Worm (Caenorhabditis elegans) whole organism, L4/young adult: ENCODE measurements around the gene sdhd-1.

Experiments
- W03F9.2 ChIP-seq: fragments of 150-350 bp; optimal IDR thresholded peaks from 2 replicates; lab custom pipeline; 2014; ENCODE audit warnings: missing biosample characterization, missing genetic modification characterization
- dao-5 ChIP-seq: sonication (generic microtip); optimal IDR thresholded peaks from 2 replicates; lab custom pipeline; 2016; ENCODE audit warnings: missing genotype, missing genetic modification characterization, moderate library complexity, missing compliant biosample characterization
- him-1 ChIP-seq: sonication (generic microtip); optimal IDR thresholded peaks from 2 replicates; lab custom pipeline; 2016; ENCODE audit warnings: missing genotype, missing genetic modification reagents, missing genetic modification characterization, missing compliant biosample characterization

The sdhd-1 gene

DNA sequence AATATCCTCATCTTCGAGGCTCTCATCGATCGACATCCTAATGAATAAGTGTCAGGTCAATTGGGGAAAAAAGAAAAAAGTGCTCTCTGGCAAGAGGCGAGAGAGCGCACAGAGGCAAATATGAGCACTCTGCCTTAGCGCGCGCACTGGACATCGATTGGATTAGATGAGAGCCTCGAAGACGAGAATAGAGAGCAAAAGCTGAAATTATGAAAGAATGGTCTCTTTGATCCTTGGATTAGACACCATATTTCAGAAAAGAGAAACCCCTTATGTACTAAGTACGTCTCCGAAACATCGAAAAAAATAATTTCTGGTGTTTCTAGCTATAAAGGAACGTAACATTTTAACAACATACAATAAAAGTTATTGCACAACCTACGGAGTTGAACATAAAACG lies 5.5 kb upstream of the sdhd-1 start, which contains the start of gene F45E10.2:
Gene F45E10.2 (minus strand): TSS at position 101 of the 400 bp plus-strand sequence.
- TF ChIP-seq dao-5 (tag; lab: Kevin White, UChicago), result no peak
- no peak for TF ChIP-seq W03F9.2 (tag; lab: Kevin White, UChicago)
- TF ChIP-seq him-1, result no peak

DNA sequence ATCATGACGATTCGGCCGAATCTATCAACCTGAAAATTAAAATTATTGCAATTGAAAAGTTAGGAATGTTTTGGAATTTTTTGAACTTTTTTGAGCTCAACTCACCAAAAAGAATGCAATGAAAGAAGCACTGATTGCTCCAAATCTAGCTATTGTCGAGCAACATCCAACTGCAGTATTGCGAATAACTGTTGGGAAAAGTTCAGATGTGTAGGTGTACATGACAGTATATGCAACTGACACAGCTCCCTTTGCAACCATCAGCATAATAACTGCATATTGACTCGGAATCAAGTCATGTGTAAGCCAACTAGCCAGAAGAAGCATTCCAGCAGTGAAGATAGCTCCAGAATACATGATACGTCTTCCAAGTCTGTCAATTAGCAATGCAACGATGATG lies 2.8 kb upstream of the sdhd-1 start:
- no peak for TF ChIP-seq dao-5 (tag; lab: Kevin White, UChicago)
- no peak for TF ChIP-seq him-1
- TF ChIP-seq W03F9.2 (tag; lab: Kevin White, UChicago), result no peak

DNA sequence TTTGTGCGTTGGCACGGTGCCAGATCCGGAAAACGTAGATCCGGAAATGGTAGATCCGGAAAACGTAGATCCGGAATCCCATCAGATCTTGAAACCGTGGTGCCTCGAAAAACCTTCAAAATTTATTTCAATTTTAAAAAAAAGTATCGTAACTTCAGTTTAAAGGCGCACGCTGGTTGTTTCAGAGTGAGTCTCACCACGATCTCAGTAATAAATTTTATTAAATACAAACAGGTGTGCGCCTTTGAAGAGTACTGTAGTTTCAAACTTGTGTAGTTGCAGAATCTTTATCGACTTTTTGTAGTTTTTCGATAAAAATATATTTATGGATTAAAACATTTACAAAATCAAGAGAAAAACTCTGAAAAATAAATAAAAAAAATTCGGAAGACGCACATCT lies 965 bp upstream of the sdhd-1 start:
- TF ChIP-seq W03F9.2 (tag; lab: Kevin White, UChicago) (peak; percentile 55), him-1 (no peak), dao-5 (tag; lab: Kevin White, UChicago) (no peak)

DNA sequence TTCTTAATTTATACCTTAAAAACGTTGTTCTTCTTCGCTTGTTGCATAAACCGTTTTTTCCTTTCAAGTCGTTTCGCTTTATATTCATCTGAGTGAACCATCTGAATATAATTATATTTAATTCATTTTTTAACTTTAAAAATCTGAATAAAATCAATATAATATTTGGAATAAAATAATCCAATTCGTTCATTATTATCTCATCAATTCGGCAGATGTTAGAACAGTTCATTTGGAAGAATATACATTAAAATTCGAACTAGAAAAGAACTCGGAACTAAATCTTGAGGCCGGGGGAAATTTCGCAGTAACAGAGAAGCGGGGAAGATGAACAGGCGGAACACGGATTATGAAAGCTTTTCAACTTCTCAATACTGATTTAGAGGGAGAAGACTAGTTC lies 783 bp downstream of the sdhd-1 start, which contains the start of gene F33A8.4:
Gene F33A8.4 (minus strand): TSS at position 101 of the 400 bp plus-strand sequence.
- no peak for TF ChIP-seq dao-5 (tag; lab: Kevin White, UChicago)
- no peak for TF ChIP-seq W03F9.2 (tag; lab: Kevin White, UChicago)
- TF ChIP-seq him-1, result no peak

DNA sequence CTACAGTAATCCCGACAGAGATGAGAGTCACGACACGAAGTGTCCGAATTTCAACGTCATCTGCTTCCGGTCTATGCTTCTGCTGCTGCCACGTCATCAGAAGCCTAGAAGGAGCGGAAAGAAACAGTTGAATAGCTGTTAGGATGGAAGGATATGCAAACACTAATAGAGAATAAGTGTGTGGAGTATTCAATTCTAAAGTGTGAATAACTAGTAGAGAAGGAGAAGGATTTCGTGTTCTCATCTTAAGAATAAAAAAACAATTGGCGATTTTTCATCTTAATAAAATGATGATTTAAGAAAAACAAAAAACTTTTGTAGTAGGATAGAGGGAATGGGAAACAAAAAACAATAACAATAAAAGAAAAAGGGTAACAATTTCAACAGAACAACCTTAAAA lies 3.8 kb downstream of the sdhd-1 start, which contains the start of gene col-83:
Gene col-83 (minus strand): TSS at position 101 of the 400 bp plus-strand sequence.
- TF ChIP-seq dao-5 (tag; lab: Kevin White, UChicago) (no peak), him-1 (no peak), W03F9.2 (tag; lab: Kevin White, UChicago) (no peak)

DNA sequence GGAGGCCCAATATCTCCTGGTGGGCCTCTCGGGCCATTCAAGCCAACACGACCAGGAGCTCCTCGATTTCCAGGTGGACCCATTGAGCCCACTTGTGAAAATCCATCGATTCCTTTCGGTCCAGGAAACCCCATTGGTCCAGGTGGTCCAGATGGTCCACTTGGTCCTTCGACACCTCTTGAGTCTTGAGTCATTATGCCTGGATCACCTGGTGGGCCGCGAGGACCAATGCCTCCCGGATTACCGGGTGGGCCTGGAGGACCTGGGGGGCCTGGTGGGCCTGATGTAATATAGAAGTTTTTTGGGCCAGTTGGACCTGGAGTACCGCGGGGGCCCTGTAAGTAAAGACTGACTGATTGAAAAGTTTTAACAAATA lies 5.5 kb downstream of the sdhd-1 start:
- TF ChIP-seq him-1 (no peak), dao-5 (tag; lab: Kevin White, UChicago) (no peak), W03F9.2 (tag; lab: Kevin White, UChicago) (no peak)

DNA sequence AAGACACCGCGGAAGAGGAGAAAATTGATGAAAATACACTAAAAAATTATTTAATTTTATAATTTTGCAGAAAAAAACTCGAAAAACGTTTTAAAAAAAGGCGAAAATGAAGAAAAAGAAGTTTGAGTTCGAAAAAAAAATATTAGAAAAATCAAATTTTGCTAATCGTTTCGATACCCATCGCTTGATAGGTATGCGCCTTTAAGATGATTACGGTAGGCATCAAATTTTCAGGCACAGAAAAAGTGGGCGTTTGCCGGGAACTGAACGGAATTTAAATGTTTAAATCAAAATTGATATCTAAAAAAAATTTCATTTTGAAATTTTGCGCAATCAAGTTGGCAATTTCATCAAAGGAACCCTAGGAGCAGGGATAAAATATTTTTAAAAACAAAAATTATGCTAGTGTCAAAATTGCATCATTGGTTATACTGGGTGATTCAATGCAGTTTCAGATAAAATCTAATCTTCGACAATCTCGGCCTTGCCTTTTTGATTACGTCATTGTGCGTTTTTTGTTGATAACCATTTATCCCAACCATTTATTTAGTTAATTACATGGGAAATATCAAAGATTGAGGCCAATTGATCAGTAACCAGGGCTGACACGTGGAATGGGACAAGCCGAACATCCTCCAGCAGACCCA lies 6.0 kb downstream of the sdhd-1 start:
- TF ChIP-seq him-1, result no peak

DNA sequence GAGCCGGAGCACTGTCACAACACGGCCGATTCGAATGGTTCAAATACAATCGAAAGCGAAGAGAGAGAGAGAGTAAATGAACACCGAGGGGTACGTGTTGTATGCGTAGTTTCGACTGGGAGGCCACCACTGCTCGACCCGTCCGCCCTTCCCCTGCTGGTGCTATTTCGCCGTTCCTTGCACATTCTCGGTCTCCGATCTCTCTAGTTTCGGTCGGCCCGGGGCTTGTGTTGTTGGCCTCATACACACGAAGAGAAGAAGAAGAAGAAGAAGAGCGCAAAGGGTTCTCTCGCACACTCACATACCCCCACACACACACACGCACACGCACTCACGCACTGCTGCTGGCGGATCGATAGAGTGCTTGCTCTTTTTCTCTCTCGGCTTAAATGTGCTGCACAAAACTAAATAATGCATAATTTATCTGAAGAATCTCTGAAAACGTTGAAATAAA lies 6.8 kb downstream of the sdhd-1 start:
- TF ChIP-seq him-1 (peak; percentile 68), dao-5 (tag; lab: Kevin White, UChicago) (no peak)

DNA sequence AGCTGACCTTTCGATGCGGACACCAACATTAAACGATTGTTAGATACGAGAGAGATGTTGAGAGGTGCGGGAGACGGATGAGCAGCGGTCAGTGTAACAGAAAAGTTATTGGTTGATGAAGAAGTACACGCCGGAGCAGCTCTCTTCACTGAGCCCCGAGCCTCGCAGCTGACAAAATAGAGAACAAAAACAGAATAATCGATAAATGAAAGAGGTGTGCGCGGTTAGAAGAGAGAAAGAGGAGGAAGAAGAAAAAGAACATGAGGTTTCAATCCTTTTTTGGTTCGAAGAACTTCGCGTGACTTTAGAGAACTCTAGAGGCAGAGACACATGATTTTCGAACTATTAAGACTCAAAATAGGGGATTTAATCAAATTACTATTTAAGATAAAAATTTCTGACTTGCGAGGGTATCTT lies 7.9 kb downstream of the sdhd-1 start:
- TF ChIP-seq W03F9.2 (tag; lab: Kevin White, UChicago) (no peak), dao-5 (tag; lab: Kevin White, UChicago) (no peak), him-1 (peak; percentile 12)

DNA sequence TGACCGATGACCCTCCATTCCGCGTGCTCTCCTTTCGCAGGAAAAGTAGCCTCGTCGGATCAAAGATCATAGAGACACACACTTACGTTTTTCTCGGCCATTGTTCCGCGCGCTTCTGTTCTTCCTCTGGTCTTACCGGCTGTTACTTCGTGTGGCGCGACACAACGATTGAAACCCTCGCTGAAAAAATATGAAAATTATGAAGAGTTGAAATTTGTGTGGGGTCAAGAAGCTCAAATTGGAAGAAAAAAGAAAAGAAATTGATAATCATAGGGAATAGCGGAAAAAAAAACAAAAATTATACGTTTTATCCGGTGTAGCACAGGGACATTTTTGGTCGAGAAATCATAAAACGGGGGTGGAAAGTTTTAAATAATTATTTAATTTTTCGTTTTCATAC lies 8.7 kb downstream of the sdhd-1 start, which contains the start of gene cey-1:
Gene cey-1 (minus strand): TSS at position 180 of the 400 bp plus-strand sequence.
- TF ChIP-seq dao-5 (tag; lab: Kevin White, UChicago) (no peak), W03F9.2 (tag; lab: Kevin White, UChicago) (no peak), him-1 (no peak)

DNA sequence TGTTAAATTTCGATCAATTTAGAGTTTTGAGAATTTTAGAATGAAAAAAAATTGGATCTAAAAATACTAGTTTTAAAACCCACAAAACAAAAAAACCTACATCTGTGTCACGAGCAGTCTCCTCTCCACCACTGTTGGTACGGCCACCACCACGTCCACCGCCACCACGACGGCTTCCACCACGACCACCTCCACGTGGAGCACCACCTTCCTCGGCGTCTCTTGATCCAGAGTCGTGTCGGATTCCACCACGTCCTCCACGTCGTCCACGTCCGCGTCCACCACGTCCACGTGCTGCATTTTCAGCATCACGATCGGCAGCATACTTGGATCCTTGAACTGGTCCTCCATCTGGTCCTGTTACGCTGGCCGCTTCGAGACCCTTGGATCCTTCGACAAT lies 9.6 kb downstream of the sdhd-1 start:
- no peak for TF ChIP-seq W03F9.2 (tag; lab: Kevin White, UChicago)
- TF ChIP-seq dao-5 (tag; lab: Kevin White, UChicago), result no peak
- no peak for TF ChIP-seq him-1

DNA sequence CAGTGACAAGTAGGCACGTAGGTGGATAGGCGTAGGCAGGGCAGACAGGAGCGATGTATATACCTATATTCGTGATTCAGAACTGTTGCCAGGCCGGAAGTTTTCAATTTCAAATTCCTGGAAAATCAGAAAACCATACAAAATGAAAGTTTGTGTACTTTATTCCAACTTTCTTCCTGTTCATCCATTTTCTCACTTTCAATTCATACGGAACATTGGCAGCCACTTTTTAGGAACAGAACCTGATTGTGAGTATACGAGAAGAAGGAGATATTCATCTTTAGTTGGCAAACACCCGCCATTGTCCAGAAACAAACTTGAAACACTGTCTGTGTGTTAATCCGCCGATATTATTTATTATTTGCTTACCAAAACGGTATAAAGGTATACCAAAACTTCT lies 13.9 kb downstream of the sdhd-1 start, which contains the start of gene srlf-15:
Gene srlf-15 (plus strand): TSS at position 301 of the 400 bp plus-strand sequence.
- TF ChIP-seq W03F9.2 (tag; lab: Kevin White, UChicago) (no peak), him-1 (no peak), dao-5 (tag; lab: Kevin White, UChicago) (no peak)

DNA sequence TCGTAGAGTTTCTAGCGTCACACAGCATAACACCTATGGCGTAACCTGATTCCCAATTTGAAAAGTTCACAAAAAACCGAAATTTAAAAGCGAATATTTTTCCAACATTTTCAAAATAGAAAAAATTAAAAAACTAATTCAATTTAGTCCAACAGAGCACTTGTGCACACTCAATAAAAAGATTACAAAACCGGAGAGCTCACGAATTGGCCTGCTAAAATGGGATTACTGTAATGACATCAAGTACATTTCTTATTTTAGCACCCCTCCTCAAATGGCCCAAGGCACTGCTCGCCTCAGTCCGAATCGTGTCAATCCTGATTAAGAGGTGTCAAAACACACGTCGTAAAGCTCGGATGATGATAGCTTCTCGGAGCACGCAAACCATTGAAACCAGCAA lies 16.9 kb downstream of the sdhd-1 start:
- TF ChIP-seq him-1, result no peak
- no peak for TF ChIP-seq dao-5 (tag; lab: Kevin White, UChicago)
- TF ChIP-seq W03F9.2 (tag; lab: Kevin White, UChicago), result no peak

DNA sequence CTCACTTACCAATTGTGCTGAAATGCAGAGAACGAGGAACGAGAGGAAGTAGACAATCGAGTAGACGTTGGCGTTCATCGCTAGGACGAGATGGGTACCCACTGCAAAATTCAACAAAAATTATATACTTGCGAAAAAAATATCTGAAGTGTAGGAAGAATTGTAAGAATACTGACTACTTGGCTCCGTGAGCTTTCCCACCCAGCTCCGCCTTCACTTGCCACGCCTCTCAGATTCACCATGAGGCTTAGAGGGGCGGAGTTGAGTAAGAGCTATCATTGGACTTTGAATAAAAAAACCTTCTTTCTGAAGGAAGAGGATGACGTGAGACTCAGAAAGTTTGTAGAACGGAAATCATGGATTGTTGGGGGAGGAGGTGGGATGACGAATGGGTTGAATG lies 19.4 kb downstream of the sdhd-1 start, which contains the start of gene nlp-18:
Gene nlp-18 (minus strand): TSS at position 101 of the 400 bp plus-strand sequence.
- TF ChIP-seq W03F9.2 (tag; lab: Kevin White, UChicago) (no peak), him-1 (no peak), dao-5 (tag; lab: Kevin White, UChicago) (no peak)

DNA sequence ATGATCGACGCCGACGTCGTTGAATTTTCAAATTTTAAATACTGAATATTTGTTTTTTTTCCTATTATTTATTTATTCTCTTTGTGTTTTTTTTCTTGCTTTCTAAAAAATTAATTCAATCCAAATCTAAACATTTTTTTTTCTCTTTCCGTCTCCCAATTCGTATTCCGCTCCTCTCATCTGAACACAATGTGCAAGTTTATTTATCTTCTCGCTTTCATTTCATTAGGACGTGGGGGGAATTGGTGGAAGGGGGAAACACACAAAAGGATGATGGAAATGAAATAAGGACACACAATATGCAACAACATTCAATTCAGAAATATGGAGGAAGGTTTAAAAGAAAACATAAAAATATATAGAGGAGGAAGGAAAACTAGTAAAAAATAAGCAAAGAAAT lies 21.9 kb downstream of the sdhd-1 start:
- TF ChIP-seq W03F9.2 (tag; lab: Kevin White, UChicago) (no peak), him-1 (no peak), dao-5 (tag; lab: Kevin White, UChicago) (no peak)
